Worm (Caenorhabditis elegans) whole organism, late embryonic: Measurements from ENCODE around the gene ZK1307.8.

Source experiments
- C08G9.2 ChIP-seq: sonication (generic microtip); optimal IDR thresholded peaks from 2 replicates; lab custom pipeline; 2016; ENCODE audit warnings: mild to moderate bottlenecking, missing genetic modification characterization, moderate library complexity, missing compliant biosample characterization
- C38D4.7 ChIP-seq: fragments of 200-800 bp; sonication (Bioruptor generic); optimal IDR thresholded peaks from 2 replicates; lab custom pipeline; 2018; ENCODE audit warnings: mild to moderate bottlenecking, missing genetic modification characterization, moderate library complexity, missing compliant biosample characterization
- F13H6.1 ChIP-seq: sonication (generic microtip); optimal IDR thresholded peaks from 2 replicates; lab custom pipeline; 2016; ENCODE audit warnings: missing genetic modification characterization, missing compliant biosample characterization
- K02D7.2 ChIP-seq: sonication (generic microtip); optimal IDR thresholded peaks from 2 replicates; lab custom pipeline; 2017; ENCODE audit warnings: mild to moderate bottlenecking, missing genetic modification characterization, missing compliant biosample characterization
- T23F11.4 ChIP-seq: fragments of 200-800 bp; sonication (Bioruptor generic); optimal IDR thresholded peaks from 2 replicates; lab custom pipeline; 2018; ENCODE audit warnings: mild to moderate bottlenecking, missing genetic modification characterization, missing compliant biosample characterization
- ceh-14 ChIP-seq: sonication (generic microtip); optimal IDR thresholded peaks from 2 replicates; lab custom pipeline; 2016; ENCODE audit warnings: missing genotype, missing genetic modification characterization, missing compliant biosample characterization
- ceh-18 ChIP-seq: sonication (generic microtip); optimal IDR thresholded peaks from 2 replicates; lab custom pipeline; 2016; ENCODE audit warnings: missing genetic modification characterization, missing compliant biosample characterization
- ceh-19 ChIP-seq: fragments of 200-800 bp; sonication (Bioruptor generic); optimal IDR thresholded peaks from 2 replicates; lab custom pipeline; 2018; ENCODE audit warnings: mild to moderate bottlenecking, missing genetic modification characterization, missing compliant biosample characterization
- ceh-22 ChIP-seq: sonication (generic microtip); optimal IDR thresholded peaks from 2 replicates; lab custom pipeline; 2017; ENCODE audit warnings: missing biosample characterization, missing genetic modification characterization
- ceh-24 ChIP-seq: sonication (generic microtip); optimal IDR thresholded peaks from 2 replicates; lab custom pipeline; 2016; ENCODE audit warnings: mild to moderate bottlenecking, missing genetic modification characterization, missing compliant biosample characterization
- ceh-30 ChIP-seq: fragments of 150-350 bp; optimal IDR thresholded peaks from 2 replicates; lab custom pipeline; 2014; ENCODE audit warnings: missing biosample characterization, missing genetic modification characterization
- ceh-31 ChIP-seq: sonication (generic microtip); optimal IDR thresholded peaks from 2 replicates; lab custom pipeline; 2016; ENCODE audit warnings: missing genetic modification characterization, missing compliant biosample characterization
- ceh-34 ChIP-seq: sonication (generic microtip); optimal IDR thresholded peaks from 2 replicates; lab custom pipeline; 2016; ENCODE audit warnings: mild to moderate bottlenecking, missing genetic modification characterization, missing compliant biosample characterization
- ceh-48 ChIP-seq: sonication (generic microtip); optimal IDR thresholded peaks from 2 replicates; lab custom pipeline; 2016; ENCODE audit warnings: missing genetic modification characterization, inconsistent platforms, missing compliant biosample characterization
- ceh-6 ChIP-seq: fragments of 200-800 bp; sonication (Bioruptor generic); optimal IDR thresholded peaks from 2 replicates; lab custom pipeline; 2018; ENCODE audit warnings: mild to moderate bottlenecking, missing genetic modification characterization, missing compliant biosample characterization
- che-1 ChIP-seq: sonication (generic microtip); optimal IDR thresholded peaks from 2 replicates; lab custom pipeline; 2016; ENCODE audit warnings: mild to moderate bottlenecking, missing genetic modification characterization, missing compliant biosample characterization
- dmd-4 ChIP-seq: sonication (generic microtip); optimal IDR thresholded peaks from 2 replicates; lab custom pipeline; 2016; ENCODE audit warnings: borderline replicate concordance, missing genetic modification characterization, missing compliant biosample characterization
- elt-4 ChIP-seq: sonication (generic microtip); optimal IDR thresholded peaks from 2 replicates; lab custom pipeline; 2016; ENCODE audit warnings: missing genetic modification characterization, missing compliant biosample characterization
- ets-4 ChIP-seq: sonication (generic microtip); optimal IDR thresholded peaks from 2 replicates; lab custom pipeline; 2016; ENCODE audit warnings: missing genetic modification characterization, missing compliant biosample characterization
- eyg-1 ChIP-seq: sonication (generic microtip); optimal IDR thresholded peaks from 2 replicates; lab custom pipeline; 2016; ENCODE audit warnings: missing genotype, missing genetic modification characterization, missing compliant biosample characterization
- fax-1 ChIP-seq: sonication (generic microtip); optimal IDR thresholded peaks from 2 replicates; lab custom pipeline; 2016; ENCODE audit warnings: missing genotype, missing genetic modification characterization, missing compliant biosample characterization
- fkh-10 ChIP-seq: fragments of 150-350 bp; optimal IDR thresholded peaks from 2 replicates; lab custom pipeline; 2014; ENCODE audit warnings: missing biosample characterization, missing genetic modification reagents, missing genetic modification characterization
- gmeb-2 ChIP-seq: sonication (generic microtip); optimal IDR thresholded peaks from 2 replicates; lab custom pipeline; 2016; ENCODE audit warnings: missing genetic modification characterization, inconsistent platforms, missing compliant biosample characterization
- hlh-13 ChIP-seq: fragments of 200-800 bp; sonication (Bioruptor generic); optimal IDR thresholded peaks from 2 replicates; lab custom pipeline; 2018; ENCODE audit warnings: mild to moderate bottlenecking, missing genetic modification characterization, missing compliant biosample characterization
- hlh-15 ChIP-seq: sonication (generic microtip); optimal IDR thresholded peaks from 2 replicates; lab custom pipeline; 2016; ENCODE audit warnings: missing genetic modification characterization, missing compliant biosample characterization
- hlh-30 ChIP-seq: sonication (generic microtip); optimal IDR thresholded peaks from 2 replicates; lab custom pipeline; 2017; ENCODE audit warnings: antibody characterized with exemption, missing genetic modification characterization, missing compliant biosample characterization; ENCODE audit not compliant: insufficient read depth
- hlh-8 ChIP-seq: sonication (generic microtip); optimal IDR thresholded peaks from 2 replicates; lab custom pipeline; 2016; ENCODE audit warnings: missing genotype, missing genetic modification characterization, missing compliant biosample characterization
- lim-6 ChIP-seq: sonication (generic microtip); optimal IDR thresholded peaks from 2 replicates; lab custom pipeline; 2016; ENCODE audit warnings: missing genetic modification characterization, missing compliant biosample characterization
- lin-11 ChIP-seq: fragments of 200-800 bp; sonication (Bioruptor generic); optimal IDR thresholded peaks from 2 replicates; lab custom pipeline; 2018; ENCODE audit warnings: mild to moderate bottlenecking, missing genetic modification characterization, missing compliant biosample characterization
- mec-3 ChIP-seq: sonication (generic microtip); optimal IDR thresholded peaks from 2 replicates; lab custom pipeline; 2016; ENCODE audit warnings: borderline replicate concordance, missing genetic modification characterization, missing compliant biosample characterization
- nfya-1 ChIP-seq: sonication (generic microtip); optimal IDR thresholded peaks from 2 replicates; lab custom pipeline; 2017; ENCODE audit warnings: missing genetic modification characterization, mild to moderate bottlenecking, missing compliant biosample characterization, antibody characterized with exemption, moderate library complexity
- odd-2 ChIP-seq: sonication (generic microtip); optimal IDR thresholded peaks from 2 replicates; lab custom pipeline; 2017; ENCODE audit warnings: antibody characterized with exemption, mild to moderate bottlenecking, missing genetic modification characterization, missing compliant biosample characterization
- pag-3 ChIP-seq: sonication (generic microtip); optimal IDR thresholded peaks from 2 replicates; lab custom pipeline; 2016; ENCODE audit warnings: missing compliant biosample characterization, missing genetic modification characterization, borderline replicate concordance
- pat-9 ChIP-seq: fragments of 200-800 bp; sonication (Bioruptor generic); optimal IDR thresholded peaks from 2 replicates; lab custom pipeline; 2018; ENCODE audit warnings: mild to moderate bottlenecking, missing genetic modification characterization, moderate library complexity, missing compliant biosample characterization
- pha-4 ChIP-seq: fragments of 150-350 bp; optimal IDR thresholded peaks from 2 replicates; lab custom pipeline; 2018; ENCODE audit warnings: missing biosample characterization, missing genetic modification reagents, missing genetic modification characterization
- pqm-1 ChIP-seq: sonication (generic microtip); optimal IDR thresholded peaks from 2 replicates; lab custom pipeline; 2016; ENCODE audit warnings: missing genetic modification characterization, missing compliant biosample characterization
- ref-2 ChIP-seq: sonication (generic microtip); optimal IDR thresholded peaks from 2 replicates; lab custom pipeline; 2016; ENCODE audit warnings: missing genetic modification characterization, missing compliant biosample characterization
- rnt-1 ChIP-seq: sonication (generic microtip); optimal IDR thresholded peaks from 2 replicates; lab custom pipeline; 2016; ENCODE audit warnings: missing genetic modification characterization, missing compliant biosample characterization
- sox-2 ChIP-seq: fragments of 200-800 bp; sonication (Bioruptor generic); IDR thresholded peaks from 2 replicates; pipeline ENCODE4 v1.3.6; 2022; ENCODE audit warnings: missing genetic modification reagents, missing genetic modification characterization, missing compliant biosample characterization
- sox-4 ChIP-seq: sonication (generic microtip); optimal IDR thresholded peaks from 2 replicates; lab custom pipeline; 2017; ENCODE audit warnings: mild to moderate bottlenecking, missing genetic modification characterization, inconsistent platforms, missing compliant biosample characterization
- tbx-2 ChIP-seq: sonication (generic microtip); optimal IDR thresholded peaks from 2 replicates; lab custom pipeline; 2016; ENCODE audit warnings: missing genetic modification characterization, missing compliant biosample characterization
- tbx-7 ChIP-seq: sonication (generic microtip); optimal IDR thresholded peaks from 2 replicates; lab custom pipeline; 2016; ENCODE audit warnings: missing genotype, missing genetic modification characterization, missing compliant biosample characterization
- unc-42 ChIP-seq: sonication (generic microtip); optimal IDR thresholded peaks from 2 replicates; lab custom pipeline; 2016; ENCODE audit warnings: missing genotype, missing genetic modification characterization, missing compliant biosample characterization
- unc-55 ChIP-seq: sonication (generic microtip); optimal IDR thresholded peaks from 2 replicates; lab custom pipeline; 2017; ENCODE audit warnings: missing biosample characterization, missing genetic modification reagents, missing genetic modification characterization

Gene ZK1307.8

ce11 chrII:9662160-9662559, 37.7 kb downstream of the ZK1307.8 start:
- TF ChIP-seq K02D7.2 (tag; lab: Kevin White, UChicago): no peak
- TF ChIP-seq eyg-1 (tag; lab: Kevin White, UChicago): no peak
- no peak for TF ChIP-seq mec-3 (tag; lab: Kevin White, UChicago)
- no peak for TF ChIP-seq C08G9.2 (tag; lab: Kevin White, UChicago)
- no peak for TF ChIP-seq hlh-8
- no peak for TF ChIP-seq elt-4

DNA sequence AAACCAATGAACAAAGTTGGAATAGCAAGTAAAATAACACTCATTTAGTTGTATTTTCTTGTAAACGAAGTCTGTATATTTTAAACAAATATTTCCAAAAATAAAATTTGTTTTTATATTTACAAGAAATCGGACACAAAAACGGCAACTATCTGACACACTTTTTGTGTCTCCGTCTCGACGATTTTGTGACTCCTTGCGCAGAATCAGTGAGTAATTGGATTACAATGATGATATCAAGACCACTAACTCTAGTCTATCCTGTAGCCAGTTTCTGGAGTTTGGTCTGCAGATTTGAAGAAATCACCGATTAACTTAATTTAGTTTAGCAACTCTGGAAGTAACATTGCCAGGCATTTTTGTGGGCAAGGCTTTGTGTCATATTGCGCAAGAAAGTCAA, 38.4 kb downstream of the ZK1307.8 start, which contains the start of gene cyp-13A10:
Gene cyp-13A10, minus strand, starts transcription at position 88 of the 400 bp plus-strand sequence.
- TF ChIP-seq mec-3 (tag; lab: Kevin White, UChicago): no peak
- TF ChIP-seq unc-42 (tag; lab: Kevin White, UChicago): no peak
- no peak for TF ChIP-seq ceh-18 (tag; lab: Kevin White, UChicago)
- TF ChIP-seq gmeb-2 (tag; lab: Kevin White, UChicago): no peak
- TF ChIP-seq ceh-6 (GFP tag; lab: Kevin White, UChicago): no peak
- TF ChIP-seq pha-4 (tag; lab: Kevin White, UChicago): no peak
- no peak for TF ChIP-seq ceh-14 (tag; lab: Kevin White, UChicago)
- no peak for TF ChIP-seq dmd-4 (tag; lab: Kevin White, UChicago)
- no peak for TF ChIP-seq rnt-1 (tag; lab: Kevin White, UChicago)
- no peak for TF ChIP-seq sox-2 (GFP tag; lab: Robert Waterston, UW)
- TF ChIP-seq fkh-10 (GFP tag; lab: Kevin White, UChicago): no peak
- no peak for TF ChIP-seq ceh-24 (tag; lab: Kevin White, UChicago)
- TF ChIP-seq pqm-1 (tag; lab: Kevin White, UChicago): no peak
- no peak for TF ChIP-seq unc-55 (GFP tag; lab: Kevin White, UChicago)
- TF ChIP-seq ceh-22 (tag; lab: Kevin White, UChicago): no peak
- no peak for TF ChIP-seq ceh-34 (tag; lab: Kevin White, UChicago)
- TF ChIP-seq hlh-13 (GFP tag; lab: Kevin White, UChicago): no peak
- no peak for TF ChIP-seq ref-2 (tag; lab: Kevin White, UChicago)
- TF ChIP-seq sox-4: no peak
- no peak for TF ChIP-seq ceh-48

- no peak for TF ChIP-seq ceh-19 (GFP tag; lab: Kevin White, UChicago)
Measured at ce11 chrII:9665577-9665976, 41.2 kb downstream of the ZK1307.8 start, which contains the start of gene ZK1320.5. Gene ZK1320.5 (minus strand): TSS chrII:9665677.

- peak; percentile 43 for TF ChIP-seq hlh-8
- TF ChIP-seq eyg-1 (tag; lab: Kevin White, UChicago): no peak
- no peak for TF ChIP-seq nfya-1 (tag; lab: Kevin White, UChicago)
- TF ChIP-seq K02D7.2 (tag; lab: Kevin White, UChicago): no peak
- no peak for TF ChIP-seq tbx-2
- no peak for TF ChIP-seq pat-9 (tag; lab: Kevin White, UChicago)
- TF ChIP-seq ceh-30 (tag; lab: Kevin White, UChicago): no peak
- no peak for TF ChIP-seq ceh-34 (tag; lab: Kevin White, UChicago)
- TF ChIP-seq F13H6.1 (tag; lab: Kevin White, UChicago): no peak
Measured at ce11 chrII:9667382-9667781, 43.0 kb downstream of the ZK1307.8 start, which contains the start of gene ZK1320.11. Gene ZK1320.11 (plus strand): TSS chrII:9667624.

- TF ChIP-seq fax-1 (no peak), hlh-30 (tag; lab: Kevin White, UChicago) (no peak), C08G9.2 (tag; lab: Kevin White, UChicago) (no peak), hlh-15 (tag; lab: Kevin White, UChicago) (no peak), ceh-24 (tag; lab: Kevin White, UChicago) (no peak), pqm-1 (tag; lab: Kevin White, UChicago) (no peak), lin-11 (tag; lab: Kevin White, UChicago) (no peak), hlh-8 (no peak), odd-2 (tag; lab: Kevin White, UChicago) (no peak), T23F11.4 (GFP tag; lab: Kevin White, UChicago) (no peak), che-1 (tag; lab: Kevin White, UChicago) (no peak), ceh-48 (peak; percentile 67), tbx-7 (tag; lab: Kevin White, UChicago) (no peak), ceh-6 (GFP tag; lab: Kevin White, UChicago) (no peak), ref-2 (tag; lab: Kevin White, UChicago) (no peak), lim-6 (tag; lab: Kevin White, UChicago) (no peak), ets-4 (tag; lab: Kevin White, UChicago) (no peak), C38D4.7 (GFP tag; lab: Kevin White, UChicago) (no peak), ceh-31 (tag; lab: Kevin White, UChicago) (peak; percentile 1), pag-3 (tag; lab: Kevin White, UChicago) (no peak)
Measured at ce11 chrII:9668959-9669358, 44.5 kb downstream of the ZK1307.8 start, which contains the start of gene taf-8. Gene taf-8 (plus strand): TSS chrII:9669318.
